Worm (Caenorhabditis elegans) whole organism, L4 larva: ENCODE data around the gene gpdh-2.
A peak's percentile ranks its signal among the peaks of the same experiment; 100 is the strongest.

Source experiments
- F49E8.2 ChIP-seq: sonication (generic microtip); optimal IDR thresholded peaks from 2 replicates; lab custom pipeline; 2016; ENCODE audit warnings: missing compliant biosample characterization, mild to moderate bottlenecking, missing genetic modification characterization, borderline replicate concordance
- daf-19 ChIP-seq: fragments of 200-800 bp; sonication (Bioruptor generic); conservative IDR thresholded peaks from 2 replicates; pipeline ENCODE4 v1.3.6; 2022; ENCODE audit warnings: missing genetic modification characterization, missing compliant biosample characterization
- dve-1 ChIP-seq: sonication (generic microtip); optimal IDR thresholded peaks from 2 replicates; lab custom pipeline; 2017; ENCODE audit warnings: antibody characterized with exemption, mild to moderate bottlenecking, missing genetic modification characterization, missing compliant biosample characterization; ENCODE audit not compliant: insufficient read depth

ce11 chrIII:9908769-9909168 is 49.8 kb upstream of the gpdh-2 start:
- peak; percentile 2 for TF ChIP-seq dve-1 (tag; lab: Kevin White, UChicago)
- no peak for TF ChIP-seq daf-19 (GFP tag; lab: Robert Waterston, UW)
- no peak for TF ChIP-seq F49E8.2 (tag; lab: Kevin White, UChicago)
